Fruit fly (Drosophila melanogaster): ENCODE data around the gene CG34012.
A peak's percentile ranks its signal among the peaks of the same experiment; 100 is the strongest.

CG34012 gene

dm6 chr3L:11118627-11119395, 9.5 kb upstream of the CG34012 start (continued):
- TF ChIP-seq CG1792 (GFP tag; optimal IDR thresholded peaks at IDR 0.05) (peak; percentile 69), CG5180 (GFP tag; optimal IDR thresholded peaks at IDR 0.05) (peak; percentile 77), CG6813 (GFP tag; optimal IDR thresholded peaks at IDR 0.05) (peak; percentile 91), CG6854 (GFP tag; optimal IDR thresholded peaks at IDR 0.05) (peak; percentile 71), CG14860 (GFP tag; IDR thresholded peaks at IDR 0.05; ENCODE audit: partially characterized antibody) (no peak), CG4854 (GFP tag; optimal IDR thresholded peaks at IDR 0.05) (peak; percentile 34), Ada2b (GFP tag; IDR thresholded peaks at IDR 0.05) (no peak), gro (GFP tag; optimal IDR thresholded peaks at IDR 0.05) (peak; percentile 72), CG5245 (GFP tag; optimal IDR thresholded peaks at IDR 0.05) (peak; percentile 45), CG32772 (GFP tag; IDR thresholded peaks at IDR 0.05) (no peak), sug (tag; optimal IDR thresholded peaks at IDR 0.05) (peak; percentile 85), CG4707 (GFP tag; optimal IDR thresholded peaks at IDR 0.05) (peak; percentile 72), hbn (GFP tag; IDR thresholded peaks at IDR 0.05; ENCODE audit: partially characterized antibody) (0 out of 2 replicates have a peak, but pooled peaks have one; percentile 35), fd102C (GFP tag; optimal IDR thresholded peaks at IDR 0.05) (peak; percentile 88), CG8290 (GFP tag; optimal IDR thresholded peaks at IDR 0.05) (peak; percentile 43), CG8290 (tag; optimal IDR thresholded peaks at IDR 0.05) (peak; percentile 87 to 88), crc (GFP tag; optimal IDR thresholded peaks at IDR 0.05) (peak; percentile 64), jing (GFP tag; optimal IDR thresholded peaks at IDR 0.05) (no peak), Dbx (GFP tag; IDR thresholded peaks at IDR 0.05) (peak; percentile 84; the same call in 2 of the 3 replicates), en (GFP tag; optimal IDR thresholded peaks at IDR 0.05) (peak; percentile 47), E2f2 (GFP tag; IDR thresholded peaks at IDR 0.05) (peak; percentile 50; the same call in 1 of the 2 replicates), CG7987 (GFP tag; optimal IDR thresholded peaks at IDR 0.05) (peak; percentile 89), pita (GFP tag; optimal IDR thresholded peaks at IDR 0.05) (no peak), ato (GFP tag; IDR thresholded peaks at IDR 0.05; ENCODE audit: partially characterized antibody) (no peak), CG11247 (GFP tag; IDR thresholded peaks at IDR 0.05) (0 out of 2 replicates have a peak, but pooled peaks have one; percentile 27), br (optimal IDR thresholded peaks at IDR 0.05) (no peak), fd64A (GFP tag; optimal IDR thresholded peaks at IDR 0.05) (peak; percentile 93), CG2889 (GFP tag; IDR thresholded peaks at IDR 0.05) (no peak), nerfin-2 (GFP tag; IDR thresholded peaks at IDR 0.05; ENCODE audit: partially characterized antibody) (no peak), CG12391 (tag; optimal IDR thresholded peaks at IDR 0.05) (peak; percentile 29), wek (GFP tag; optimal IDR thresholded peaks at IDR 0.05) (peak; percentile 87), CG2678 (tag; optimal IDR thresholded peaks at IDR 0.05) (peak; percentile 84), CG14965 (GFP tag; optimal IDR thresholded peaks at IDR 0.05; ENCODE audit: borderline replicate concordance) (no peak), pum (GFP tag; optimal IDR thresholded peaks at IDR 0.05) (peak; percentile 40), cas (GFP tag; IDR thresholded peaks at IDR 0.05) (no peak), Hand (GFP tag; optimal IDR thresholded peaks at IDR 0.05) (peak; percentile 58), CG1233 (GFP tag; optimal IDR thresholded peaks at IDR 0.05) (peak; percentile 91), Deaf1 (tag; optimal IDR thresholded peaks at IDR 0.05) (peak; percentile 65), CG9215 (GFP tag; IDR thresholded peaks at IDR 0.05) (peak; percentile 60), dmrt11E (tag; optimal IDR thresholded peaks at IDR 0.05) (peak; percentile 44), vvl (GFP tag; IDR thresholded peaks at IDR 0.05) (peak; percentile 75; the same call in 1 of the 2 replicates), Adf1 (GFP tag; IDR thresholded peaks at IDR 0.05) (peak; percentile 77), CG30020 (tag; optimal IDR thresholded peaks at IDR 0.05) (no peak), dimm (GFP tag; IDR thresholded peaks at IDR 0.05) (no peak), dysf (GFP tag; IDR thresholded peaks at IDR 0.05) (peak; percentile 27; the same call in 1 of the 3 replicates), toy (GFP tag; IDR thresholded peaks at IDR 0.05) (no peak), sima (GFP tag; optimal IDR thresholded peaks at IDR 0.05) (no peak)
